Fruit fly (Drosophila melanogaster) whole organism, prepupa: Measurements from ENCODE around the gene Cyp308a1.

Experiments used
- Blimp-1 ChIP-seq: fragments of 200-800 bp; sonication (Bioruptor generic); optimal IDR thresholded peaks from 3 replicates; lab custom pipeline; 2017; ENCODE audit warnings: missing biosample characterization, missing genetic modification characterization, mild to moderate bottlenecking, moderate library complexity, missing genetic modification reagents
- CG10669 ChIP-seq: fragments of 200-800 bp; sonication (Bioruptor generic); optimal IDR thresholded peaks from 3 replicates; lab custom pipeline; 2018; ENCODE audit warnings: missing biosample characterization, mild to moderate bottlenecking, missing genetic modification characterization, moderate library complexity
- CG11294 ChIP-seq: fragments of 200-800 bp; sonication (Bioruptor generic); IDR thresholded peaks from 2 replicates; pipeline ENCODE4 v1.3.6; 2022; ENCODE audit warnings: missing biosample characterization, missing genetic modification characterization
- CG6854 ChIP-seq: fragments of 200-800 bp; sonication (Bioruptor generic); optimal IDR thresholded peaks from 2 replicates; lab custom pipeline; 2017; ENCODE audit warnings: missing biosample characterization, mild to moderate bottlenecking, missing genetic modification characterization
- CG8119 ChIP-seq: fragments of 200-800 bp; sonication (Bioruptor generic); IDR thresholded peaks from 3 replicates; pipeline ENCODE4 v1.3.6; 2022; ENCODE audit warnings: missing biosample characterization, missing genetic modification characterization
- Eip75B ChIP-seq: fragments of 200-800 bp; sonication (Bioruptor generic); optimal IDR thresholded peaks from 3 replicates; lab custom pipeline; 2016; ENCODE audit warnings: missing biosample characterization, missing genetic modification characterization
- Ets21C ChIP-seq: fragments of 200-800 bp; sonication (Bioruptor generic); optimal IDR thresholded peaks from 3 replicates; lab custom pipeline; 2016; ENCODE audit warnings: missing biosample characterization, missing genetic modification characterization
- Ets96B ChIP-seq: fragments of 200-800 bp; optimal IDR thresholded peaks from 2 replicates; lab custom pipeline; 2019; ENCODE audit warnings: missing biosample characterization, mild to moderate bottlenecking, missing genetic modification characterization, moderate library complexity
- Hr39 ChIP-seq: fragments of 200-800 bp; sonication (Bioruptor generic); optimal IDR thresholded peaks from 2 replicates; lab custom pipeline; 2016; ENCODE audit warnings: missing biosample characterization, missing genetic modification characterization
- OdsH ChIP-seq: fragments of 200-800 bp; sonication (Bioruptor generic); optimal IDR thresholded peaks from 3 replicates; lab custom pipeline; 2016; ENCODE audit warnings: missing biosample characterization, missing genetic modification characterization
- Sox15 ChIP-seq: fragments of 200-800 bp; sonication (Bioruptor generic); optimal IDR thresholded peaks from 3 replicates; lab custom pipeline; 2016; ENCODE audit warnings: missing biosample characterization, missing genetic modification characterization
- pdm3 ChIP-seq: fragments of 200-800 bp; sonication (Bioruptor generic); optimal IDR thresholded peaks from 3 replicates; lab custom pipeline; 2016; ENCODE audit warnings: missing biosample characterization, missing genetic modification characterization
- salr ChIP-seq, 2 experiments: fragments of 200-800 bp; sonication (Bioruptor generic); optimal IDR thresholded peaks; 3 replicates each; lab custom pipeline; 2016 to 2018; ENCODE audit warnings: missing biosample characterization in 2 of 2, missing genetic modification characterization in 2 of 2, mild to moderate bottlenecking in 1 of 2
- vri ChIP-seq: fragments of 200-800 bp; sonication (Bioruptor generic); optimal IDR thresholded peaks from 3 replicates; lab custom pipeline; 2016; ENCODE audit warnings: missing biosample characterization, mild to moderate bottlenecking, missing genetic modification characterization

DNA sequence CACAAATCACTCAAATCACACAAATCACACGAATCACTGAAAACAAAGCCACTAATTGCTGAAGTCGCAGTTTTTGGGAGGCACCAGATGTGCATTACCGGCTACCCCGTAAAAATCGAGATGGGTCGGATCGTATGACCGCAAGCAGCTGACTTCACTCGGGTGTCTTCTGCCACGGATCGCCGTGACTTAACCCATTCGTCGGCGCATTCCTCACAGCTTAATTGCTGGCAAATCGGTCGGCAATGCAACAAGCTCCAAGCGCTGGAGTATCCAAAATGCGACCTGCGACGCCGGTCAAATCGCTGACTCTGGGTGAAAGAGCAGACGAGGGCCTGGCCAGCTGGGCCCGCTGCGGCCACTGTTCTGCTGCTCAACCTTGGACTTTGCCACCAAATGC lies 26.9 kb upstream of the Cyp308a1 start:
- TF ChIP-seq Ets96B (no peak), Hr39 (GFP tag; lab: Kevin White, UChicago) (no peak), Sox15 (GFP tag; lab: Kevin White, UChicago) (no peak), CG6854 (GFP tag; lab: Kevin White, UChicago) (no peak), Eip75B (GFP tag; lab: Kevin White, UChicago) (no peak), pdm3 (no peak), CG8119 (GFP tag; lab: Robert Waterston, UW) (no peak), Ets21C (GFP tag; lab: Kevin White, UChicago) (no peak), CG10669 (GFP tag; lab: Kevin White, UChicago) (no peak), OdsH (GFP tag; lab: Kevin White, UChicago) (no peak), CG11294 (GFP tag; lab: Robert Waterston, UW) (no peak), salr (GFP tag; optimal IDR thresholded peaks at IDR 0.05; lab: Kevin White, UChicago) (no peak), vri (GFP tag; lab: Kevin White, UChicago) (no peak), Blimp-1 (GFP tag; lab: Kevin White, UChicago) (no peak)
